Worm (Caenorhabditis elegans): ENCODE data around the gene dab-1.
A peak's percentile ranks its signal among the peaks of the same experiment; 100 is the strongest.

dab-1 gene

ce11 chrII:8205612-8206011, 16.6 kb upstream of the dab-1 start:
- TF ChIP-seq elt-2 (tag; optimal IDR thresholded peaks at IDR 0.05) = peak; percentile 30
- TF ChIP-seq ceh-8 (GFP tag; optimal IDR thresholded peaks at IDR 0.05) = no peak
- no peak for TF ChIP-seq efl-1 (optimal IDR thresholded peaks at IDR 0.05)
- TF ChIP-seq efl-1 (GFP tag; optimal IDR thresholded peaks at IDR 0.05 in 1 of 2) = peak in 1 of 2 experiments; percentile 79

ce11 chrII:8209476-8209875, 12.7 kb upstream of the dab-1 start, which contains the start of gene M110.8:
TSS of gene M110.8 (minus strand) at chrII:8209576.
- TF ChIP-seq ceh-8 (GFP tag; optimal IDR thresholded peaks at IDR 0.05) = no peak
- no peak for TF ChIP-seq nhr-11 (tag; optimal IDR thresholded peaks at IDR 0.05)
- no peak for TF ChIP-seq zag-1 (tag; optimal IDR thresholded peaks at IDR 0.05)
- TF ChIP-seq skn-1 (tag; optimal IDR thresholded peaks at IDR 0.05) = no peak
- TF ChIP-seq lsy-2 (tag; optimal IDR thresholded peaks at IDR 0.05) = no peak
- no peak for TF ChIP-seq fos-1 (tag; optimal IDR thresholded peaks at IDR 0.05)
- no peak for TF ChIP-seq dpl-1 (GFP tag; optimal IDR thresholded peaks at IDR 0.05)
- no peak for TF ChIP-seq egl-27 (tag; optimal IDR thresholded peaks at IDR 0.05)
- no peak for TF ChIP-seq nhr-19 (GFP tag; conservative IDR thresholded peaks at IDR 0.05)
- no peak for TF ChIP-seq jun-1 (tag; optimal IDR thresholded peaks at IDR 0.05)
- TF ChIP-seq zip-4 (GFP tag; optimal IDR thresholded peaks at IDR 0.05) = no peak
- no peak for TF ChIP-seq ces-1 (GFP tag; optimal IDR thresholded peaks at IDR 0.05)
- TF ChIP-seq aha-1 (tag; optimal IDR thresholded peaks at IDR 0.05) = no peak
- TF ChIP-seq pag-3 (tag; optimal IDR thresholded peaks at IDR 0.05; ENCODE audit: borderline replicate concordance, insufficient read depth) = no peak

ce11 chrII:8212680-8213079, 9.5 kb upstream of the dab-1 start, which contains the start of gene twk-3:
TSS of gene twk-3 (minus strand) at chrII:8212780.
- TF ChIP-seq sptf-1 (tag; optimal IDR thresholded peaks at IDR 0.05) (no peak), lin-35 (GFP tag; optimal IDR thresholded peaks at IDR 0.05) (no peak), lir-3 (tag; optimal IDR thresholded peaks at IDR 0.05; ENCODE audit: poor library complexity) (no peak), blmp-1 (tag; optimal IDR thresholded peaks at IDR 0.05) (no peak), C34B4.2 (tag; optimal IDR thresholded peaks at IDR 0.05) (no peak), nhr-19 (GFP tag; conservative IDR thresholded peaks at IDR 0.05) (no peak), mab-9 (GFP tag; IDR thresholded peaks at IDR 0.05) (no peak), ama-1 (optimal IDR thresholded peaks at IDR 0.05) (no peak), nhr-47 (tag; optimal IDR thresholded peaks at IDR 0.05) (no peak), egl-13 (tag; optimal IDR thresholded peaks at IDR 0.05) (no peak), alr-1 (tag; optimal IDR thresholded peaks at IDR 0.05; ENCODE audit: borderline replicate concordance) (no peak), hlh-4 (tag; optimal IDR thresholded peaks at IDR 0.05) (no peak), ztf-11 (tag; optimal IDR thresholded peaks at IDR 0.05) (no peak), elt-2 (tag; optimal IDR thresholded peaks at IDR 0.05) (no peak), nhr-71 (tag; optimal IDR thresholded peaks at IDR 0.05) (no peak), unc-130 (tag; optimal IDR thresholded peaks at IDR 0.05) (no peak), zip-4 (GFP tag; optimal IDR thresholded peaks at IDR 0.05) (no peak), pag-3 (tag; optimal IDR thresholded peaks at IDR 0.05; ENCODE audit: borderline replicate concordance, insufficient read depth) (no peak)

ce11 chrII:8214367-8214766, 7.8 kb upstream of the dab-1 start, which contains the start of gene M110.10:
TSS of gene M110.10 (minus strand) at chrII:8214467.
- TF ChIP-seq unc-30 (tag; optimal IDR thresholded peaks at IDR 0.05) (no peak), ceh-82 (tag; optimal IDR thresholded peaks at IDR 0.05) (no peak), ceh-90 (tag; optimal IDR thresholded peaks at IDR 0.05) (no peak), nhr-84 (tag; optimal IDR thresholded peaks at IDR 0.05) (no peak), mdl-1 (tag; optimal IDR thresholded peaks at IDR 0.05) (no peak), lir-3 (tag; optimal IDR thresholded peaks at IDR 0.05; ENCODE audit: poor library complexity) (no peak)
